Worm (Caenorhabditis elegans) whole organism, L1 larva: ENCODE measurements around the gene C49F5.6.

Experiments
- C16A3.4 ChIP-seq: fragments of 150-350 bp; optimal IDR thresholded peaks from 2 replicates; lab custom pipeline; 2014; ENCODE audit warnings: missing biosample characterization, missing genetic modification characterization
- C34B4.2 ChIP-seq: sonication (generic microtip); optimal IDR thresholded peaks from 2 replicates; lab custom pipeline; 2017; ENCODE audit warnings: mild to moderate bottlenecking, missing genetic modification characterization, missing compliant biosample characterization
- F16B12.6 ChIP-seq: fragments of 150-350 bp; optimal IDR thresholded peaks from 2 replicates; lab custom pipeline; 2014; ENCODE audit warnings: missing biosample characterization, missing genetic modification characterization
- aha-1 ChIP-seq: fragments of 150-350 bp; optimal IDR thresholded peaks from 2 replicates; lab custom pipeline; 2014; ENCODE audit warnings: missing biosample characterization, missing genetic modification characterization
- aly-2 ChIP-seq: fragments of 150-350 bp; optimal IDR thresholded peaks from 2 replicates; lab custom pipeline; 2014; ENCODE audit warnings: missing biosample characterization, missing genetic modification characterization
- ama-1 ChIP-seq: fragments of 150-350 bp; optimal IDR thresholded peaks from 2 replicates; lab custom pipeline; 2014
- ceh-63 ChIP-seq: fragments of 200-800 bp; sonication (Bioruptor generic); optimal IDR thresholded peaks from 2 replicates; lab custom pipeline; 2018; ENCODE audit warnings: mild to moderate bottlenecking, missing genetic modification characterization, missing compliant biosample characterization
- efl-1 ChIP-seq, 4 experiments: fragments of 150-350 bp; optimal IDR thresholded peaks in 3 of 4; peaks in 1 of 4; 1 replicate in 1 of 4; 2 replicates in 3 of 4; lab custom pipeline; 2014; ENCODE audit warnings: missing biosample characterization in 2 of 4, missing genetic modification characterization in 2 of 4, missing genetic modification reagents in 2 of 4
- elt-2 ChIP-seq: sonication (generic microtip); optimal IDR thresholded peaks from 2 replicates; lab custom pipeline; 2016; ENCODE audit warnings: missing genetic modification characterization, mild to moderate bottlenecking, inconsistent platforms, missing compliant biosample characterization, missing genetic modification reagents
- elt-3 ChIP-seq, 6 experiments: fragments of 150-350 bp in 1 of 6; sonication (generic microtip); optimal IDR thresholded peaks; 2 replicates each; lab custom pipeline; 2017 to 2018; ENCODE audit warnings: missing biosample characterization in 6 of 6, missing genetic modification characterization in 6 of 6, inconsistent platforms in 1 of 6
- fkh-10 ChIP-seq: sonication (generic microtip); optimal IDR thresholded peaks from 2 replicates; lab custom pipeline; 2017; ENCODE audit warnings: missing biosample characterization, missing genetic modification reagents, missing genetic modification characterization
- fkh-4 ChIP-seq: sonication (generic microtip); optimal IDR thresholded peaks from 2 replicates; lab custom pipeline; 2016; ENCODE audit warnings: missing compliant biosample characterization, missing genetic modification characterization, borderline replicate concordance
- hlh-17 ChIP-seq: fragments of 200-800 bp; sonication (Bioruptor generic); optimal IDR thresholded peaks from 2 replicates; lab custom pipeline; 2018; ENCODE audit warnings: missing genetic modification characterization, mild to moderate bottlenecking, missing compliant biosample characterization, moderate library complexity, borderline replicate concordance
- hpl-2 ChIP-seq: fragments of 150-350 bp; optimal IDR thresholded peaks from 2 replicates; lab custom pipeline; 2014; ENCODE audit warnings: missing biosample characterization, missing genetic modification reagents, missing genetic modification characterization
- lin-35 ChIP-seq, 2 experiments: fragments of 150-350 bp; optimal IDR thresholded peaks; 2 replicates each; lab custom pipeline; 2014; ENCODE audit warnings: missing biosample characterization in 2 of 2, missing genetic modification characterization in 2 of 2, missing genetic modification reagents in 2 of 2
- lin-39 ChIP-seq: fragments of 150-350 bp; optimal IDR thresholded peaks from 2 replicates; lab custom pipeline; 2014; ENCODE audit warnings: missing biosample characterization, missing genetic modification reagents, missing genetic modification characterization
- lir-3 ChIP-seq: sonication (generic microtip); optimal IDR thresholded peaks from 2 replicates; lab custom pipeline; 2016; ENCODE audit warnings: mild to moderate bottlenecking, missing genetic modification characterization, moderate library complexity, missing compliant biosample characterization; ENCODE audit not compliant: poor library complexity
- mab-9 ChIP-seq: fragments of 200-800 bp; sonication (Bioruptor generic); IDR thresholded peaks from 2 replicates; pipeline ENCODE4 v1.3.6; 2022; ENCODE audit warnings: missing genetic modification reagents, missing genetic modification characterization, missing compliant biosample characterization
- mep-1 ChIP-seq: fragments of 150-350 bp; optimal IDR thresholded peaks from 2 replicates; lab custom pipeline; 2014; ENCODE audit warnings: missing biosample characterization, missing genetic modification characterization
- nhr-11 ChIP-seq: fragments of 150-350 bp; optimal IDR thresholded peaks from 2 replicates; lab custom pipeline; 2014; ENCODE audit warnings: missing biosample characterization, missing genetic modification characterization
- nhr-28 ChIP-seq: fragments of 150-350 bp; optimal IDR thresholded peaks from 2 replicates; lab custom pipeline; 2014; ENCODE audit warnings: missing biosample characterization, missing genetic modification characterization
- nhr-47 ChIP-seq: sonication (generic microtip); optimal IDR thresholded peaks from 2 replicates; lab custom pipeline; 2016; ENCODE audit warnings: mild to moderate bottlenecking, missing genetic modification characterization, moderate library complexity, missing compliant biosample characterization
- nhr-77 ChIP-seq: fragments of 150-350 bp; optimal IDR thresholded peaks from 2 replicates; lab custom pipeline; 2014; ENCODE audit warnings: missing biosample characterization, missing genetic modification characterization
- nhr-85 ChIP-seq: sonication (generic microtip); peaks from one replicate; lab custom pipeline; 2016; ENCODE audit warnings: missing genetic modification characterization, inconsistent platforms, missing compliant biosample characterization
- nhr-90 ChIP-seq: sonication (generic microtip); optimal IDR thresholded peaks from 2 replicates; lab custom pipeline; 2016; ENCODE audit warnings: mild to moderate bottlenecking, missing genetic modification characterization, missing compliant biosample characterization; ENCODE audit not compliant: poor library complexity
- pax-3 ChIP-seq: fragments of 200-800 bp; sonication (Bioruptor generic); optimal IDR thresholded peaks from 2 replicates; lab custom pipeline; 2018; ENCODE audit warnings: mild to moderate bottlenecking, missing genetic modification characterization, moderate library complexity, missing compliant biosample characterization
- pqm-1 ChIP-seq: sonication (generic microtip); optimal IDR thresholded peaks from 3 replicates; lab custom pipeline; 2017; ENCODE audit warnings: missing biosample characterization, missing genetic modification characterization
- rnt-1 ChIP-seq: sonication (generic microtip); optimal IDR thresholded peaks from 2 replicates; lab custom pipeline; 2016; ENCODE audit warnings: mild to moderate bottlenecking, missing genetic modification characterization, moderate library complexity, missing compliant biosample characterization
- snpc-4 ChIP-seq: fragments of 150-350 bp; optimal IDR thresholded peaks from 2 replicates; lab custom pipeline; 2014; ENCODE audit warnings: missing biosample characterization, missing genetic modification characterization
- snu-23 ChIP-seq: sonication (generic microtip); optimal IDR thresholded peaks from 2 replicates; lab custom pipeline; 2016; ENCODE audit warnings: missing genetic modification characterization, missing compliant biosample characterization
- sox-4 ChIP-seq: sonication (generic microtip); optimal IDR thresholded peaks from 2 replicates; lab custom pipeline; 2016; ENCODE audit warnings: missing genetic modification characterization, missing compliant biosample characterization
- unc-98 ChIP-seq: fragments of 200-800 bp; sonication (Bioruptor generic); IDR thresholded peaks from 2 replicates; pipeline ENCODE4 v1.3.6; 2022; ENCODE audit warnings: missing genetic modification characterization, missing compliant biosample characterization
- zip-4 ChIP-seq: fragments of 200-800 bp; sonication (Bioruptor generic); optimal IDR thresholded peaks from 2 replicates; lab custom pipeline; 2018; ENCODE audit warnings: mild to moderate bottlenecking, missing genetic modification characterization, moderate library complexity, missing compliant biosample characterization
- ztf-11 ChIP-seq, 2 experiments: sonication (generic microtip); optimal IDR thresholded peaks; 2 replicates each; lab custom pipeline; 2016 to 2017; ENCODE audit warnings: missing genetic modification characterization in 2 of 2, missing biosample characterization in 1 of 2, missing compliant biosample characterization in 1 of 2

The C49F5.6 gene

ce11 chrX:11994484-11994883, 6.4 kb downstream of the C49F5.6 start, which contains the start of gene C49F5.7 (continued):
- no peak for TF ChIP-seq ceh-63 (GFP tag; lab: Kevin White, UChicago)
- no peak for TF ChIP-seq unc-98
- no peak for TF ChIP-seq snpc-4 (tag; lab: Kevin White, UChicago)
- no peak for TF ChIP-seq sox-4 (tag; lab: Kevin White, UChicago)
- TF ChIP-seq snu-23 (GFP tag; lab: Kevin White, UChicago): peak; percentile 3
- TF ChIP-seq zip-4: no peak
- TF ChIP-seq elt-3 (tag; optimal IDR thresholded peaks at IDR 0.05; lab: Kevin White, UChicago): peak in 1 of 6 experiments; percentile 33
- TF ChIP-seq ztf-11 (tag; optimal IDR thresholded peaks at IDR 0.05; lab: Kevin White, UChicago): no peak
- TF ChIP-seq rnt-1 (tag; lab: Kevin White, UChicago): no peak
- TF ChIP-seq pax-3: no peak
- no peak for TF ChIP-seq aly-2
- TF ChIP-seq efl-1 (optimal IDR thresholded peaks at IDR 0.05; lab: Kevin White, UChicago): no peak
- peak in 1 of 2 experiments; percentile 63 for TF ChIP-seq efl-1 (GFP tag; optimal IDR thresholded peaks at IDR 0.05 in 1 of 2; lab: Kevin White, UChicago)
- TF ChIP-seq nhr-77 (tag; lab: Kevin White, UChicago): no peak
- TF ChIP-seq nhr-85: peak; percentile 70
- TF ChIP-seq ama-1 (lab: Kevin White, UChicago): no peak
- TF ChIP-seq hpl-2 (GFP tag; lab: Kevin White, UChicago): no peak
- no peak for TF ChIP-seq nhr-47 (tag; lab: Kevin White, UChicago)
- no peak for TF ChIP-seq fkh-4

- no peak for TF ChIP-seq fkh-10 (GFP tag; lab: Kevin White, UChicago)
These were observed 8.5 kb downstream of the C49F5.6 start for ce11 chrX:11996606-11997005.

ce11 chrX:11999573-11999972, 11.5 kb downstream of the C49F5.6 start:
- TF ChIP-seq C34B4.2 (tag; lab: Kevin White, UChicago) (no peak), nhr-90 (tag; lab: Kevin White, UChicago) (no peak), mab-9 (GFP tag; lab: Robert Waterston, UW) (no peak), lir-3 (no peak), pqm-1 (tag; lab: Kevin White, UChicago) (no peak), efl-1 (optimal IDR thresholded peaks at IDR 0.05; lab: Kevin White, UChicago) (no peak), efl-1 (GFP tag; optimal IDR thresholded peaks at IDR 0.05 in 1 of 2; lab: Kevin White, UChicago) (no peak), aha-1 (tag; lab: Kevin White, UChicago) (no peak), hpl-2 (GFP tag; lab: Kevin White, UChicago) (no peak), ama-1 (lab: Kevin White, UChicago) (no peak), F16B12.6 (tag; lab: Kevin White, UChicago) (no peak), lin-39 (tag; lab: Kevin White, UChicago) (no peak)

ce11 chrX:12001600-12001999, 13.5 kb downstream of the C49F5.6 start:
- no peak for TF ChIP-seq rnt-1 (tag; lab: Kevin White, UChicago)
- TF ChIP-seq lin-35 (GFP tag; optimal IDR thresholded peaks at IDR 0.05; lab: Kevin White, UChicago): peak in 1 of 2 experiments; percentile 3
- TF ChIP-seq sox-4 (tag; lab: Kevin White, UChicago): no peak
- TF ChIP-seq nhr-11 (tag; lab: Kevin White, UChicago): no peak
- TF ChIP-seq C16A3.4 (tag; lab: Kevin White, UChicago): no peak
- peak; percentile 23 for TF ChIP-seq nhr-90 (tag; lab: Kevin White, UChicago)
- TF ChIP-seq aha-1 (tag; lab: Kevin White, UChicago): no peak
- no peak for TF ChIP-seq nhr-28 (tag; lab: Kevin White, UChicago)
- no peak for TF ChIP-seq hlh-17 (GFP tag; lab: Kevin White, UChicago)
- TF ChIP-seq efl-1 (optimal IDR thresholded peaks at IDR 0.05; lab: Kevin White, UChicago): no peak
- TF ChIP-seq efl-1 (GFP tag; optimal IDR thresholded peaks at IDR 0.05 in 1 of 2; lab: Kevin White, UChicago): peak in 1 of 2 experiments; percentile 56
- TF ChIP-seq elt-2 (tag; lab: Kevin White, UChicago): peak; percentile 60
- no peak for TF ChIP-seq mep-1
- TF ChIP-seq, all 84 proteins: peak for 4
